Worm (Caenorhabditis elegans): ENCODE measurements around the gene glr-7.
A peak's percentile ranks its signal among the peaks of the same experiment; 100 is the strongest.

The glr-7 gene

ce11 chrX:2368042-2368814, 51.4 kb downstream of the glr-7 start (continued):
- no peak for TF ChIP-seq nhr-19 (GFP tag; conservative IDR thresholded peaks at IDR 0.05)
- peak in 2 of 6 experiments; percentile 28 to 38 for TF ChIP-seq elt-3 (tag; optimal IDR thresholded peaks at IDR 0.05)
- TF ChIP-seq mef-2 (tag; optimal IDR thresholded peaks at IDR 0.05): no peak
- TF ChIP-seq grh-1 (GFP tag; IDR thresholded peaks at IDR 0.05): peak; percentile 69
- TF ChIP-seq zag-1 (tag; optimal IDR thresholded peaks at IDR 0.05): no peak
- TF ChIP-seq nhr-20 (tag; optimal IDR thresholded peaks at IDR 0.05): peak; percentile 37
- TF ChIP-seq ztf-11 (tag; optimal IDR thresholded peaks at IDR 0.05): no peak
- peak; percentile 14 for TF ChIP-seq unc-130 (tag; optimal IDR thresholded peaks at IDR 0.05)
- TF ChIP-seq sptf-1 (tag; optimal IDR thresholded peaks at IDR 0.05): no peak
- TF ChIP-seq nhr-85 (tag): peak; percentile 96
- TF ChIP-seq lir-3 (tag; optimal IDR thresholded peaks at IDR 0.05; ENCODE audit: poor library complexity): no peak
- TF ChIP-seq hlh-4 (tag; optimal IDR thresholded peaks at IDR 0.05): no peak
- no peak for TF ChIP-seq pag-3 (tag; optimal IDR thresholded peaks at IDR 0.05; ENCODE audit: borderline replicate concordance, insufficient read depth)
- no peak for TF ChIP-seq nhr-28 (tag; optimal IDR thresholded peaks at IDR 0.05)
- no peak for TF ChIP-seq hpl-2 (GFP tag; optimal IDR thresholded peaks at IDR 0.05)
- no peak for TF ChIP-seq ets-5 (GFP tag; IDR thresholded peaks at IDR 0.05)
- no peak for TF ChIP-seq fkh-8 (tag; optimal IDR thresholded peaks at IDR 0.05)
- no peak for TF ChIP-seq efl-1 (optimal IDR thresholded peaks at IDR 0.05)
- no peak for TF ChIP-seq efl-1 (GFP tag; optimal IDR thresholded peaks at IDR 0.05 in 1 of 2)
- peak; percentile 3 for TF ChIP-seq fos-1 (tag; optimal IDR thresholded peaks at IDR 0.05)
- TF ChIP-seq ceh-88 (GFP tag; IDR thresholded peaks at IDR 0.05): no peak
- no peak for TF ChIP-seq ceh-8 (GFP tag; optimal IDR thresholded peaks at IDR 0.05)
- TF ChIP-seq egl-27 (tag; optimal IDR thresholded peaks at IDR 0.05): no peak
- no peak for TF ChIP-seq nhr-76 (tag; optimal IDR thresholded peaks at IDR 0.05)
- no peak for TF ChIP-seq C34B4.2 (tag; optimal IDR thresholded peaks at IDR 0.05)
- TF ChIP-seq nhr-90 (tag; optimal IDR thresholded peaks at IDR 0.05; ENCODE audit: poor library complexity): peak; percentile 24
- no peak for TF ChIP-seq dpl-1 (GFP tag; optimal IDR thresholded peaks at IDR 0.05)
- TF ChIP-seq pax-3 (tag; optimal IDR thresholded peaks at IDR 0.05): no peak
- TF ChIP-seq egl-13 (tag; optimal IDR thresholded peaks at IDR 0.05): no peak
- no peak for TF ChIP-seq zip-4 (GFP tag; optimal IDR thresholded peaks at IDR 0.05)
- no peak for TF ChIP-seq swsn-7 (tag; optimal IDR thresholded peaks at IDR 0.05)
- TF ChIP-seq skn-1 (tag; optimal IDR thresholded peaks at IDR 0.05): peak; percentile 12
- TF ChIP-seq nhr-237 (tag; optimal IDR thresholded peaks at IDR 0.05): no peak
- TF ChIP-seq unc-30 (tag; optimal IDR thresholded peaks at IDR 0.05): no peak
- peak; percentile 15 for TF ChIP-seq jun-1 (tag; optimal IDR thresholded peaks at IDR 0.05)
- TF ChIP-seq unc-62 (GFP tag; optimal IDR thresholded peaks at IDR 0.05): no peak
- no peak for TF ChIP-seq aha-1 (tag; optimal IDR thresholded peaks at IDR 0.05)
- TF ChIP-seq ztf-4 (tag; optimal IDR thresholded peaks at IDR 0.05): no peak
- TF ChIP-seq ama-1 (optimal IDR thresholded peaks at IDR 0.05): no peak

ce11 chrX:2365890-2366289, 53.8 kb downstream of the glr-7 start, which contains the start of gene T24D8.6:
T24D8.6 (minus strand) TSS chrX:2365990.
- TF ChIP-seq unc-86 (tag; optimal IDR thresholded peaks at IDR 0.05): no peak

- TF ChIP-seq ama-1 (optimal IDR thresholded peaks at IDR 0.05): no peak
- TF ChIP-seq lsy-2 (tag; optimal IDR thresholded peaks at IDR 0.05): peak; percentile 87 to 88
- peak; percentile 31 for TF ChIP-seq sup-37 (GFP tag; optimal IDR thresholded peaks at IDR 0.05)
- TF ChIP-seq Y116A8C.19 (tag; optimal IDR thresholded peaks at IDR 0.05; ENCODE audit: borderline replicate concordance): no peak
- peak; percentile 68 for TF ChIP-seq rnt-1 (tag; optimal IDR thresholded peaks at IDR 0.05)
- no peak for TF ChIP-seq C34B4.2 (tag; optimal IDR thresholded peaks at IDR 0.05)
- TF ChIP-seq nhr-12 (tag; optimal IDR thresholded peaks at IDR 0.05): peak; percentile 44
- TF ChIP-seq fkh-8 (tag; optimal IDR thresholded peaks at IDR 0.05): peak; percentile 89
- peak; percentile 88 for TF ChIP-seq ceh-8 (GFP tag; optimal IDR thresholded peaks at IDR 0.05)
- peak; percentile 67 for TF ChIP-seq snpc-4 (tag; optimal IDR thresholded peaks at IDR 0.05)
- TF ChIP-seq nhr-11 (tag; optimal IDR thresholded peaks at IDR 0.05): peak; percentile 96
- TF ChIP-seq zip-4 (GFP tag; optimal IDR thresholded peaks at IDR 0.05): peak; percentile 65
- TF ChIP-seq lin-14 (GFP tag; optimal IDR thresholded peaks at IDR 0.05): peak; percentile 85
- peak; percentile 73 for TF ChIP-seq xbp-1 (tag; optimal IDR thresholded peaks at IDR 0.05)
- peak; percentile 59 for TF ChIP-seq dsc-1 (tag; optimal IDR thresholded peaks at IDR 0.05)
Measured at ce11 chrX:2364703-2365299, 54.9 kb downstream of the glr-7 start.

Measured in whole organism, L1 larva.